Worm (Caenorhabditis elegans) whole organism, mixed stage, embryonic: ENCODE results near the gene Y34B4A.2.
A peak's percentile ranks its signal among the peaks of the same experiment; 100 is the strongest.

Experiments
- M03D4.4 ChIP-seq: sonication (generic microtip); optimal IDR thresholded peaks from 2 replicates; lab custom pipeline; 2017; ENCODE audit warnings: mild to moderate bottlenecking, missing genetic modification characterization, missing compliant biosample characterization
- bed-3 ChIP-seq: fragments of 200-800 bp; sonication (Bioruptor generic); optimal IDR thresholded peaks from 3 replicates; lab custom pipeline; 2018; ENCODE audit warnings: mild to moderate bottlenecking, missing genetic modification characterization, moderate library complexity, missing compliant biosample characterization
- blmp-1 ChIP-seq: fragments of 150-350 bp; optimal IDR thresholded peaks from 2 replicates; lab custom pipeline; 2014; ENCODE audit warnings: missing biosample characterization, missing genetic modification characterization
- ceh-39 ChIP-seq: fragments of 150-350 bp; optimal IDR thresholded peaks from 2 replicates; lab custom pipeline; 2014; ENCODE audit warnings: missing biosample characterization, missing genetic modification characterization
- ceh-43 ChIP-seq: fragments of 200-800 bp; sonication (Bioruptor generic); optimal IDR thresholded peaks from 2 replicates; lab custom pipeline; 2018; ENCODE audit warnings: mild to moderate bottlenecking, missing genetic modification characterization, moderate library complexity, missing compliant biosample characterization
- ceh-83 ChIP-seq: fragments of 200-800 bp; sonication (Bioruptor generic); optimal IDR thresholded peaks from 2 replicates; lab custom pipeline; 2018; ENCODE audit warnings: mild to moderate bottlenecking, missing genetic modification characterization, missing compliant biosample characterization
- ces-1 ChIP-seq: fragments of 150-350 bp; optimal IDR thresholded peaks from 2 replicates; lab custom pipeline; 2014; ENCODE audit warnings: missing biosample characterization, missing genetic modification reagents, missing genetic modification characterization
- cnd-1 ChIP-seq: fragments of 200-800 bp; sonication (Bioruptor generic); optimal IDR thresholded peaks from 2 replicates; lab custom pipeline; 2018; ENCODE audit warnings: mild to moderate bottlenecking, missing genetic modification characterization, missing compliant biosample characterization
- drap-1 ChIP-seq: fragments of 200-800 bp; sonication (Bioruptor generic); optimal IDR thresholded peaks from 3 replicates; lab custom pipeline; 2018; ENCODE audit warnings: mild to moderate bottlenecking, missing genetic modification characterization, missing compliant biosample characterization
- elt-1 ChIP-seq: sonication (generic microtip); optimal IDR thresholded peaks from 2 replicates; lab custom pipeline; 2017; ENCODE audit warnings: missing genetic modification characterization, mild to moderate bottlenecking, missing compliant biosample characterization, antibody characterized with exemption, moderate library complexity, borderline replicate concordance; ENCODE audit not compliant: insufficient read depth
- elt-3 ChIP-seq: fragments of 150-350 bp; optimal IDR thresholded peaks from 2 replicates; lab custom pipeline; 2014; ENCODE audit warnings: missing biosample characterization, missing genetic modification characterization
- flh-1 ChIP-seq: fragments of 200-800 bp; sonication (Bioruptor generic); optimal IDR thresholded peaks from 2 replicates; lab custom pipeline; 2018; ENCODE audit warnings: mild to moderate bottlenecking, missing genetic modification characterization, moderate library complexity, missing compliant biosample characterization
- ham-2 ChIP-seq: fragments of 200-800 bp; sonication (Bioruptor generic); optimal IDR thresholded peaks from 2 replicates; lab custom pipeline; 2018; ENCODE audit warnings: mild to moderate bottlenecking, missing genetic modification characterization, missing compliant biosample characterization
- hlh-1 ChIP-seq: fragments of 150-350 bp; optimal IDR thresholded peaks from 2 replicates; lab custom pipeline; 2014; ENCODE audit warnings: missing biosample characterization, missing genetic modification reagents, missing genetic modification characterization
- lin-13 ChIP-seq: fragments of 150-350 bp; optimal IDR thresholded peaks from 2 replicates; lab custom pipeline; 2014; ENCODE audit warnings: missing biosample characterization, missing genetic modification characterization
- lin-32 ChIP-seq: fragments of 200-800 bp; sonication (Bioruptor generic); optimal IDR thresholded peaks from 2 replicates; lab custom pipeline; 2018; ENCODE audit warnings: mild to moderate bottlenecking, missing genetic modification characterization, missing compliant biosample characterization
- lsy-2 ChIP-seq: fragments of 150-350 bp; optimal IDR thresholded peaks from 2 replicates; lab custom pipeline; 2014; ENCODE audit warnings: missing biosample characterization, missing genetic modification characterization
- mab-5 ChIP-seq: fragments of 150-350 bp; optimal IDR thresholded peaks from 2 replicates; lab custom pipeline; 2014; ENCODE audit warnings: missing biosample characterization, missing genetic modification characterization
- mep-1 ChIP-seq: fragments of 150-350 bp; optimal IDR thresholded peaks from 2 replicates; lab custom pipeline; 2017; ENCODE audit warnings: missing biosample characterization, missing genetic modification reagents, missing genetic modification characterization, inconsistent platforms
- mls-2 ChIP-seq: sonication (generic microtip); optimal IDR thresholded peaks from 2 replicates; lab custom pipeline; 2016; ENCODE audit warnings: mild to moderate bottlenecking, missing genetic modification characterization, moderate library complexity, missing compliant biosample characterization
- nhr-12 ChIP-seq: fragments of 150-350 bp; optimal IDR thresholded peaks from 2 replicates; lab custom pipeline; 2014; ENCODE audit warnings: missing biosample characterization, missing genetic modification characterization
- nhr-2 ChIP-seq: fragments of 150-350 bp; optimal IDR thresholded peaks from 2 replicates; lab custom pipeline; 2014; ENCODE audit warnings: missing biosample characterization, missing genetic modification characterization
- nhr-237 ChIP-seq: fragments of 150-350 bp; optimal IDR thresholded peaks from 2 replicates; lab custom pipeline; 2014; ENCODE audit warnings: missing biosample characterization, missing genetic modification characterization
- nhr-28 ChIP-seq: fragments of 150-350 bp; optimal IDR thresholded peaks from 2 replicates; lab custom pipeline; 2014; ENCODE audit warnings: missing biosample characterization, missing genetic modification characterization
- nhr-76 ChIP-seq: sonication (generic microtip); optimal IDR thresholded peaks from 2 replicates; lab custom pipeline; 2017; ENCODE audit warnings: missing biosample characterization, missing genetic modification characterization
- pha-4 ChIP-seq: fragments of 150-350 bp; optimal IDR thresholded peaks from 2 replicates; lab custom pipeline; 2018; ENCODE audit warnings: missing biosample characterization, missing genetic modification reagents, missing genetic modification characterization
- sem-2 ChIP-seq: fragments of 200-800 bp; sonication (Bioruptor generic); optimal IDR thresholded peaks from 2 replicates; lab custom pipeline; 2018; ENCODE audit warnings: mild to moderate bottlenecking, missing genetic modification characterization, missing compliant biosample characterization
- snpc-4 ChIP-seq: fragments of 150-350 bp; optimal IDR thresholded peaks from 2 replicates; lab custom pipeline; 2014; ENCODE audit warnings: missing biosample characterization, missing genetic modification characterization
- sptf-1 ChIP-seq: sonication (generic microtip); optimal IDR thresholded peaks from 2 replicates; lab custom pipeline; 2017; ENCODE audit warnings: mild to moderate bottlenecking, missing genetic modification characterization, moderate library complexity, missing compliant biosample characterization
- tbx-8 ChIP-seq: fragments of 200-800 bp; sonication (Bioruptor generic); optimal IDR thresholded peaks from 2 replicates; lab custom pipeline; 2018; ENCODE audit warnings: mild to moderate bottlenecking, missing genetic modification characterization, moderate library complexity, missing compliant biosample characterization
- unc-120 ChIP-seq: sonication (generic microtip); optimal IDR thresholded peaks from 2 replicates; lab custom pipeline; 2017; ENCODE audit warnings: missing genetic modification characterization, missing compliant biosample characterization; ENCODE audit not compliant: poor library complexity, severe bottlenecking
- unc-39 ChIP-seq: fragments of 150-350 bp; optimal IDR thresholded peaks from 2 replicates; lab custom pipeline; 2014; ENCODE audit warnings: missing biosample characterization, missing genetic modification characterization
- unc-62 ChIP-seq: fragments of 150-350 bp; optimal IDR thresholded peaks from 2 replicates; lab custom pipeline; 2014; ENCODE audit warnings: missing biosample characterization, missing genetic modification reagents, missing genetic modification characterization
- zip-8 ChIP-seq: fragments of 150-350 bp; optimal IDR thresholded peaks from 2 replicates; lab custom pipeline; 2014; ENCODE audit warnings: missing biosample characterization, missing genetic modification characterization
- ztf-11 ChIP-seq: fragments of 150-350 bp; optimal IDR thresholded peaks from 2 replicates; lab custom pipeline; 2014; ENCODE audit warnings: missing biosample characterization, missing genetic modification characterization

Gene Y34B4A.2

ce11 chrX:5319214-5319838 is 40.0 kb downstream of the Y34B4A.2 start:
- no peak for TF ChIP-seq ceh-39 (tag; lab: Kevin White, UChicago)
- peak; percentile 79 for TF ChIP-seq M03D4.4 (tag; lab: Kevin White, UChicago)
- TF ChIP-seq bed-3 (GFP tag; lab: Kevin White, UChicago): peak; percentile 72
- TF ChIP-seq sptf-1 (tag; lab: Kevin White, UChicago): peak; percentile 83
- TF ChIP-seq elt-1 (tag; lab: Kevin White, UChicago): no peak
- TF ChIP-seq mab-5: no peak
- no peak for TF ChIP-seq lsy-2 (tag; lab: Kevin White, UChicago)
- no peak for TF ChIP-seq zip-8 (tag; lab: Kevin White, UChicago)
- TF ChIP-seq ceh-43 (GFP tag; lab: Kevin White, UChicago): peak; percentile 86
- TF ChIP-seq unc-120: peak; percentile 84
- peak; percentile 72 for TF ChIP-seq lin-32 (GFP tag; lab: Kevin White, UChicago)
- TF ChIP-seq flh-1 (GFP tag; lab: Kevin White, UChicago): peak; percentile 53
- TF ChIP-seq unc-39 (tag; lab: Kevin White, UChicago): no peak
- TF ChIP-seq blmp-1 (tag; lab: Kevin White, UChicago): no peak
- TF ChIP-seq pha-4 (tag; lab: Kevin White, UChicago): peak; percentile 15
- TF ChIP-seq drap-1 (GFP tag; lab: Kevin White, UChicago): peak; percentile 85
- no peak for TF ChIP-seq nhr-237 (tag; lab: Kevin White, UChicago)
- TF ChIP-seq tbx-8 (GFP tag; lab: Kevin White, UChicago): peak; percentile 62
- no peak for TF ChIP-seq nhr-2
- no peak for TF ChIP-seq nhr-28 (tag; lab: Kevin White, UChicago)
- no peak for TF ChIP-seq nhr-76
- peak; percentile 86 for TF ChIP-seq ceh-83 (GFP tag; lab: Kevin White, UChicago)
- peak; percentile 25 for TF ChIP-seq mep-1 (tag; lab: Kevin White, UChicago)
- TF ChIP-seq elt-3: no peak
- TF ChIP-seq mls-2: peak; percentile 72
- peak; percentile 76 for TF ChIP-seq cnd-1 (tag; lab: Kevin White, UChicago)
- TF ChIP-seq nhr-12: no peak
- peak; percentile 75 for TF ChIP-seq sem-2 (GFP tag; lab: Kevin White, UChicago)
- peak; percentile 19 for TF ChIP-seq hlh-1 (tag; lab: Kevin White, UChicago)
- TF ChIP-seq unc-62 (GFP tag; lab: Kevin White, UChicago): peak; percentile 30
- TF ChIP-seq ztf-11 (tag; lab: Kevin White, UChicago): no peak
- TF ChIP-seq ham-2: peak; percentile 65
- TF ChIP-seq ces-1 (GFP tag; lab: Kevin White, UChicago): no peak
- TF ChIP-seq lin-13 (tag; lab: Kevin White, UChicago): no peak
- TF ChIP-seq snpc-4: no peak

- TF ChIP-seq lin-32 (GFP tag; lab: Kevin White, UChicago) (no peak), ces-1 (GFP tag; lab: Kevin White, UChicago) (peak; percentile 82)
Observed at ce11 chrX:5321563-5321962, 42.3 kb downstream of the Y34B4A.2 start.

ce11 chrX:5323287-5323686 is 44.0 kb downstream of the Y34B4A.2 start, which contains the start of gene sto-2:
Gene sto-2, minus strand, starts transcription at chrX:5323387.
- TF ChIP-seq unc-39 (tag; lab: Kevin White, UChicago): no peak
- TF ChIP-seq ztf-11 (tag; lab: Kevin White, UChicago): no peak
- no peak for TF ChIP-seq elt-1 (tag; lab: Kevin White, UChicago)
- no peak for TF ChIP-seq sem-2 (GFP tag; lab: Kevin White, UChicago)
- TF ChIP-seq M03D4.4 (tag; lab: Kevin White, UChicago): no peak
- TF ChIP-seq nhr-237 (tag; lab: Kevin White, UChicago): no peak
- no peak for TF ChIP-seq elt-3
- TF ChIP-seq ceh-39 (tag; lab: Kevin White, UChicago): no peak
- no peak for TF ChIP-seq unc-62 (GFP tag; lab: Kevin White, UChicago)
- no peak for TF ChIP-seq nhr-12
- no peak for TF ChIP-seq tbx-8 (GFP tag; lab: Kevin White, UChicago)
- TF ChIP-seq ceh-83 (GFP tag; lab: Kevin White, UChicago): no peak
- TF ChIP-seq mls-2: no peak
- no peak for TF ChIP-seq blmp-1 (tag; lab: Kevin White, UChicago)
- TF ChIP-seq lin-32 (GFP tag; lab: Kevin White, UChicago): no peak
- TF ChIP-seq nhr-28 (tag; lab: Kevin White, UChicago): no peak
- TF ChIP-seq lin-13 (tag; lab: Kevin White, UChicago): no peak
- TF ChIP-seq hlh-1 (tag; lab: Kevin White, UChicago): no peak
- TF ChIP-seq zip-8 (tag; lab: Kevin White, UChicago): no peak
- no peak for TF ChIP-seq ham-2
